Worm (Caenorhabditis elegans) whole organism, late embryonic: ENCODE data around the gene srbc-48.

ENCODE experiments used
- K09A11.1 ChIP-seq: sonication (generic microtip); optimal IDR thresholded peaks from 2 replicates; lab custom pipeline; 2017; ENCODE audit warnings: antibody characterized with exemption, mild to moderate bottlenecking, missing genetic modification characterization, missing compliant biosample characterization; ENCODE audit not compliant: insufficient read depth
- Y22D7AL.16 ChIP-seq: sonication (generic microtip); optimal IDR thresholded peaks from 2 replicates; lab custom pipeline; 2016; ENCODE audit warnings: missing genetic modification characterization, missing compliant biosample characterization
- ceh-14 ChIP-seq: sonication (generic microtip); optimal IDR thresholded peaks from 2 replicates; lab custom pipeline; 2016; ENCODE audit warnings: missing genotype, missing genetic modification characterization, missing compliant biosample characterization
- ceh-18 ChIP-seq: sonication (generic microtip); optimal IDR thresholded peaks from 2 replicates; lab custom pipeline; 2016; ENCODE audit warnings: missing genetic modification characterization, missing compliant biosample characterization
- ceh-22 ChIP-seq: sonication (generic microtip); optimal IDR thresholded peaks from 2 replicates; lab custom pipeline; 2017; ENCODE audit warnings: missing biosample characterization, missing genetic modification characterization
- ceh-24 ChIP-seq: sonication (generic microtip); optimal IDR thresholded peaks from 2 replicates; lab custom pipeline; 2016; ENCODE audit warnings: mild to moderate bottlenecking, missing genetic modification characterization, missing compliant biosample characterization
- ceh-30 ChIP-seq: fragments of 150-350 bp; optimal IDR thresholded peaks from 2 replicates; lab custom pipeline; 2014; ENCODE audit warnings: missing biosample characterization, missing genetic modification characterization
- ceh-34 ChIP-seq: sonication (generic microtip); optimal IDR thresholded peaks from 2 replicates; lab custom pipeline; 2016; ENCODE audit warnings: mild to moderate bottlenecking, missing genetic modification characterization, missing compliant biosample characterization
- ceh-45 ChIP-seq: fragments of 200-800 bp; sonication (Bioruptor generic); IDR thresholded peaks from 2 replicates; pipeline ENCODE4 v1.3.6; 2022; ENCODE audit warnings: missing genetic modification reagents, missing genetic modification characterization, missing compliant biosample characterization
- ceh-6 ChIP-seq: fragments of 200-800 bp; sonication (Bioruptor generic); optimal IDR thresholded peaks from 2 replicates; lab custom pipeline; 2018; ENCODE audit warnings: mild to moderate bottlenecking, missing genetic modification characterization, missing compliant biosample characterization
- dmd-4 ChIP-seq: sonication (generic microtip); optimal IDR thresholded peaks from 2 replicates; lab custom pipeline; 2016; ENCODE audit warnings: borderline replicate concordance, missing genetic modification characterization, missing compliant biosample characterization
- elt-2 ChIP-seq: sonication (generic microtip); optimal IDR thresholded peaks from 2 replicates; lab custom pipeline; 2016; ENCODE audit warnings: missing genetic modification reagents, missing genetic modification characterization, missing compliant biosample characterization
- elt-4 ChIP-seq: sonication (generic microtip); optimal IDR thresholded peaks from 2 replicates; lab custom pipeline; 2016; ENCODE audit warnings: missing genetic modification characterization, missing compliant biosample characterization
- ets-4 ChIP-seq: sonication (generic microtip); optimal IDR thresholded peaks from 2 replicates; lab custom pipeline; 2016; ENCODE audit warnings: missing genetic modification characterization, missing compliant biosample characterization
- fax-1 ChIP-seq: sonication (generic microtip); optimal IDR thresholded peaks from 2 replicates; lab custom pipeline; 2016; ENCODE audit warnings: missing genotype, missing genetic modification characterization, missing compliant biosample characterization
- fkh-10 ChIP-seq: fragments of 150-350 bp; optimal IDR thresholded peaks from 2 replicates; lab custom pipeline; 2014; ENCODE audit warnings: missing biosample characterization, missing genetic modification reagents, missing genetic modification characterization
- hlh-30 ChIP-seq: sonication (generic microtip); optimal IDR thresholded peaks from 2 replicates; lab custom pipeline; 2017; ENCODE audit warnings: antibody characterized with exemption, missing genetic modification characterization, missing compliant biosample characterization; ENCODE audit not compliant: insufficient read depth
- hlh-8 ChIP-seq: sonication (generic microtip); optimal IDR thresholded peaks from 2 replicates; lab custom pipeline; 2016; ENCODE audit warnings: missing genotype, missing genetic modification characterization, missing compliant biosample characterization
- lim-6 ChIP-seq: sonication (generic microtip); optimal IDR thresholded peaks from 2 replicates; lab custom pipeline; 2016; ENCODE audit warnings: missing genetic modification characterization, missing compliant biosample characterization
- lin-11 ChIP-seq: fragments of 200-800 bp; sonication (Bioruptor generic); optimal IDR thresholded peaks from 2 replicates; lab custom pipeline; 2018; ENCODE audit warnings: mild to moderate bottlenecking, missing genetic modification characterization, missing compliant biosample characterization
- mec-3 ChIP-seq: sonication (generic microtip); optimal IDR thresholded peaks from 2 replicates; lab custom pipeline; 2016; ENCODE audit warnings: borderline replicate concordance, missing genetic modification characterization, missing compliant biosample characterization
- nhr-11 ChIP-seq: fragments of 150-350 bp; optimal IDR thresholded peaks from 2 replicates; lab custom pipeline; 2014; ENCODE audit warnings: missing biosample characterization, missing genetic modification characterization
- nhr-232 ChIP-seq: sonication (generic microtip); optimal IDR thresholded peaks from 2 replicates; lab custom pipeline; 2016; ENCODE audit warnings: missing genetic modification characterization, missing compliant biosample characterization
- pag-3 ChIP-seq: sonication (generic microtip); optimal IDR thresholded peaks from 2 replicates; lab custom pipeline; 2016; ENCODE audit warnings: missing compliant biosample characterization, missing genetic modification characterization, borderline replicate concordance
- pha-4 ChIP-seq: fragments of 150-350 bp; optimal IDR thresholded peaks from 2 replicates; lab custom pipeline; 2018; ENCODE audit warnings: missing biosample characterization, missing genetic modification reagents, missing genetic modification characterization
- pqm-1 ChIP-seq: sonication (generic microtip); optimal IDR thresholded peaks from 2 replicates; lab custom pipeline; 2016; ENCODE audit warnings: missing genetic modification characterization, missing compliant biosample characterization
- rnt-1 ChIP-seq: sonication (generic microtip); optimal IDR thresholded peaks from 2 replicates; lab custom pipeline; 2016; ENCODE audit warnings: missing genetic modification characterization, missing compliant biosample characterization
- sox-2 ChIP-seq: fragments of 200-800 bp; sonication (Bioruptor generic); IDR thresholded peaks from 2 replicates; pipeline ENCODE4 v1.3.6; 2022; ENCODE audit warnings: missing genetic modification reagents, missing genetic modification characterization, missing compliant biosample characterization
- sox-4 ChIP-seq: sonication (generic microtip); optimal IDR thresholded peaks from 2 replicates; lab custom pipeline; 2017; ENCODE audit warnings: mild to moderate bottlenecking, missing genetic modification characterization, inconsistent platforms, missing compliant biosample characterization
- tbx-2 ChIP-seq: sonication (generic microtip); optimal IDR thresholded peaks from 2 replicates; lab custom pipeline; 2016; ENCODE audit warnings: missing genetic modification characterization, missing compliant biosample characterization
- tbx-7 ChIP-seq: sonication (generic microtip); optimal IDR thresholded peaks from 2 replicates; lab custom pipeline; 2016; ENCODE audit warnings: missing genotype, missing genetic modification characterization, missing compliant biosample characterization
- unc-3 ChIP-seq, 2 experiments: fragments of 200-800 bp in 1 of 2; sonication (Bioruptor generic) in 1 of 2; sonication (generic microtip) in 1 of 2; conservative IDR thresholded peaks in 1 of 2; optimal IDR thresholded peaks in 1 of 2; 2 replicates each; pipeline versions ENCODE4 v1.3.6 to Lab custom; 2016 to 2022; ENCODE audit warnings: missing compliant biosample characterization in 2 of 2, missing genetic modification characterization in 2 of 2, missing genetic modification reagents in 1 of 2
- zip-5 ChIP-seq: sonication (generic microtip); optimal IDR thresholded peaks from 2 replicates; lab custom pipeline; 2016; ENCODE audit warnings: missing genetic modification characterization, missing compliant biosample characterization
- ztf-16 ChIP-seq: sonication (generic microtip); optimal IDR thresholded peaks from 2 replicates; lab custom pipeline; 2017; ENCODE audit warnings: missing genetic modification characterization, missing compliant biosample characterization

srbc-48 gene

DNA sequence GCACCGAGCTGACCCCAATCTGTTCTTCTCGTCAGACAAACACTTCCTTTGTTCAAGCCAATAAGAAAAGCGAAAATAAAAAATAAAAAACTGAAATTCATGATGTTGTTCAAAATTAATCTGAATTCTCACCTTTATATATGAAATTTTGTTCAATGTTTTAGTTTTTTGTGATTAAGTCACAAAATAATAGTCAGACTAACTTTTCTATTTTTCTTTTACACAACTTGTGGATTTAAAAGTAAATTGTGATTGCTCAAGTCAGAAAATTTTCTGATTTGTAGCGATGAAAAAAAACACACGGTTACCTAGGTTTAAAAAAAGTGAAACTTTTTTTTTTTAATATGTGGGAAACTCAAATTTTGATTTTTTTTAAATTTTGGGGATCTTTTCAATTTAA, 2.3 kb upstream of the srbc-48 start, which contains the start of gene abf-3:
Gene abf-3 (minus strand): TSS at position 101 of the 400 bp plus-strand sequence.
- TF ChIP-seq zip-5 (no peak), tbx-2 (tag; lab: Kevin White, UChicago) (no peak)

DNA sequence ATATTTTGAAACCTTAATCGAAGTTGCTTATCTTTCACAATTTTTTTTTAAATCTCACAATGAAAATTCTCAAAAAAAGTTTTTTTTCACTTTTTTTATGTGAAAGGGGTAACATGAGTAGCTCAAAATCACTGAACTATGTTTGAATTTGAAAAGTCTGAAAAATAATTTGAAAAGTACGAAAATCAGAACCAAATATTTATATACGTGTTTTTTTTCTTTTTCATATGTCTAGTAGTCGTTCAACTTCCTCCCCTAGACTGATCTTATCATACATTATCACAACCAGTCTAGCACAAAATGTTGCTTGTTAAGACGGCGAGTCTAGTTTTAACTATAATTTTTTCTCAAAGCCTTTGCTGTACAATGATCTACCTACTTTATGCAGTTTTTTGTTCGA, 1.3 kb downstream of the srbc-48 start, which contains the start of gene srbc-49:
Gene srbc-49 (plus strand): TSS at position 301 of the 400 bp plus-strand sequence.
- TF ChIP-seq mec-3 (tag; lab: Kevin White, UChicago) (no peak), lin-11 (no peak), K09A11.1 (tag; lab: Kevin White, UChicago) (no peak), ceh-14 (tag; lab: Kevin White, UChicago) (no peak), ceh-18 (no peak), sox-2 (no peak), ceh-6 (GFP tag; lab: Kevin White, UChicago) (no peak), ceh-30 (tag; lab: Kevin White, UChicago) (no peak), ztf-16 (tag; lab: Kevin White, UChicago) (no peak), pqm-1 (tag; lab: Kevin White, UChicago) (no peak), ceh-34 (tag; lab: Kevin White, UChicago) (no peak), pha-4 (tag; lab: Kevin White, UChicago) (no peak), fkh-10 (no peak), hlh-30 (tag; lab: Kevin White, UChicago) (no peak), tbx-7 (tag; lab: Kevin White, UChicago) (no peak), nhr-11 (tag; lab: Kevin White, UChicago) (no peak), nhr-232 (tag; lab: Kevin White, UChicago) (no peak), Y22D7AL.16 (tag; lab: Kevin White, UChicago) (no peak), lim-6 (tag; lab: Kevin White, UChicago) (no peak)

DNA sequence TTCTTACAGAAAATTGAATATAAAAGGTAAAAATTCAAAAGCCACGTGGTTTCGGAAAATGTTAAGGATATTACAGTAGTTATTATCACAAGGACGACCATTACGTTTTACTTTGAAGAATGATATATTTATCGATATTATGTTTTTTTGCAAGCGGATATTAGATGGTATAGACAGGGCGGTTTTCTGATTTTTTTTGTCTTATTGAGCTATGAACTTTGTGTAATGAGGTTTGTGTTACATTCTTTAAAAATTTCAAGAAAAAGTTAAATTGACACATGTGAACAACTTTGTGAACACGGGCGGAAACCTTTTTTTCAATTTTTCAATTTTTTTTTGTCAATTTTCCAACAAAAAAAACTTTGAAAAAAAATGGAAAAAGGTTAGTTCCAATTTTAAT, 4.8 kb downstream of the srbc-48 start, which contains the start of gene srbc-50:
Gene srbc-50 (minus strand): TSS at position 101 of the 400 bp plus-strand sequence.
- no peak for TF ChIP-seq ceh-34 (tag; lab: Kevin White, UChicago)
- TF ChIP-seq elt-4: no peak

DNA sequence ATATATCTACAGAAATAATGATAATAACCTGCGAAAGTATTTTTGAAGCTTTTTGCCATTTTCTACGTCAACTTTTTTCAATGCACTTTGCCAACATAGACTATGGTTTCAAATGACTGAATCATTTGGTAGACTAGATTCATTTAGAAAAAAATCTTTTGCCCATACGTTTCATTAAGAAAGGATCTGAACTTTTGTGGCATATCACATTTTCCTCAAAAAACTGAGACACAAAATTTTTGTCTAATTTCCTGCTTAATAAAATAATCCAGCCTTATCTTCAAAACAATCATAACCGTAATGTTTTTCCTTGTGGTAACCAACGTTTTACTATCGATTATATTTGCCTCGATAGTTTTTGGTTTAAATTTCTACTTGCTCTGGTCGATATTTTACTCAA, 6.0 kb downstream of the srbc-48 start, which contains the start of gene srbc-51:
Gene srbc-51 (plus strand): TSS at position 301 of the 400 bp plus-strand sequence.
- TF ChIP-seq nhr-232 (tag; lab: Kevin White, UChicago) (no peak), ets-4 (tag; lab: Kevin White, UChicago) (no peak), pag-3 (tag; lab: Kevin White, UChicago) (no peak), fax-1 (no peak), ceh-24 (tag; lab: Kevin White, UChicago) (no peak), dmd-4 (tag; lab: Kevin White, UChicago) (no peak), rnt-1 (tag; lab: Kevin White, UChicago) (no peak), pqm-1 (tag; lab: Kevin White, UChicago) (no peak), ceh-45 (no peak), ceh-22 (tag; lab: Kevin White, UChicago) (no peak), hlh-8 (no peak), elt-4 (no peak), sox-4 (tag; lab: Kevin White, UChicago) (no peak), elt-2 (tag; lab: Kevin White, UChicago) (no peak), unc-3 (GFP tag; conservative IDR thresholded peaks at IDR 0.05; lab: Robert Waterston, UW) (no peak), unc-3 (tag; optimal IDR thresholded peaks at IDR 0.05; lab: Kevin White, UChicago) (no peak)

DNA sequence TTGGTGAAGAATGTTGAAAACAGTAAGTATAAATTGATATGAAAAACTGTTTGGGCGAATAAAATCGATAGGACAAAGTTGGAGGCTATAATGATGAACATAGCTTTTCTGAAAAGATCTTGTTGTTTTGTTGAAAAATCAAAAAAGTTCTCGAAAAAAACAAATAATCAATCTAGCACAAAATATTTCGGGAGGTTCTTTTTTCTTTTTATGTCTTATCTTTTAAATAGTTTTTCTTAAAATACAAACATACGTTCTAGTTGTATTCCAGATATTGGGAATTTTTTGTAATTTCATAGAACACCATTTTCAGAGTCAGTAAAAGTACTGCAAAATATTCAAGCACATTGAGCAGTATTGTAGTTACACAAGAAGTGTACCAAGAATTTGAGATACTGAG, 9.8 kb downstream of the srbc-48 start, which contains the start of gene srbc-55:
Gene srbc-55 (minus strand): TSS at position 101 of the 400 bp plus-strand sequence.
- TF ChIP-seq nhr-11 (tag; lab: Kevin White, UChicago) (no peak), ceh-45 (no peak)
- TF ChIP-seq, all 69 proteins: peak for 0
